Worm (Caenorhabditis elegans): ENCODE results near the gene C17B7.15.
A peak's percentile ranks its signal among the peaks of the same experiment; 100 is the strongest.

C17B7.15 gene

DNA sequence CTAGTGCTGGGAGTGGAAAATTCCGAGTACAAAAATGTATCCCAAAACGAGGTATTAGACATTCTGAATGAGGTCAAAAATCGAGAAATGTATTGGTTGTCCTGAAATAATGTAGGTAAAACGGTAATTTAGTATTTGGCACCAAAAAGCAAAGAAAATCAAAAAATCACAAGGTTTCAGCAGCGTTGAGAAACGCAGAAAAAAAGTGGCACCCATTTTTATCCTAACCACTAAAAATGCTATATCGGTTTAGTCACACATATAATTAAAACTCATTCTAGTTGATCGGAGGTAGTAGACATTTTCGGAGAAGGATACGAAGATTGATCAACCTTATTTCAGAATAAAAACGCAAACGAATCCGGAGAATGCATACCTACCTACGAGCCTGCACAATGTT is 22.7 kb downstream of the C17B7.15 start, which contains the start of gene srx-121:
TSS of gene srx-121 (minus strand) at position 101 of the 400 bp plus-strand sequence.
- TF ChIP-seq ZK546.5 (tag; optimal IDR thresholded peaks at IDR 0.05): no peak
- TF ChIP-seq elt-1 (tag; optimal IDR thresholded peaks at IDR 0.05): no peak
- no peak for TF ChIP-seq ceh-82 (tag; optimal IDR thresholded peaks at IDR 0.05)
- no peak for TF ChIP-seq egl-5 (tag; optimal IDR thresholded peaks at IDR 0.05)
- no peak for TF ChIP-seq ztf-4 (tag; optimal IDR thresholded peaks at IDR 0.05)
- no peak for TF ChIP-seq elt-3 (tag; optimal IDR thresholded peaks at IDR 0.05)
- TF ChIP-seq egl-27 (tag; optimal IDR thresholded peaks at IDR 0.05): no peak
- TF ChIP-seq mml-1 (tag; optimal IDR thresholded peaks at IDR 0.05): no peak
- no peak for TF ChIP-seq tbx-2 (tag; optimal IDR thresholded peaks at IDR 0.05)
- no peak for TF ChIP-seq nhr-28 (tag; optimal IDR thresholded peaks at IDR 0.05)
- TF ChIP-seq hmg-11 (tag; optimal IDR thresholded peaks at IDR 0.05): no peak
- no peak for TF ChIP-seq eor-1 (tag; optimal IDR thresholded peaks at IDR 0.05)
- no peak for TF ChIP-seq R02D3.7 (tag; optimal IDR thresholded peaks at IDR 0.05)
- TF ChIP-seq lin-39 (tag; optimal IDR thresholded peaks at IDR 0.05): no peak

ce11 chrV:3376973-3377372 is 27.0 kb downstream of the C17B7.15 start, which contains the start of gene srbc-2:
TSS of gene srbc-2 (minus strand) at chrV:3377073.
- TF ChIP-seq fkh-10 (GFP tag; optimal IDR thresholded peaks at IDR 0.05) (no peak), eor-1 (tag; optimal IDR thresholded peaks at IDR 0.05) (no peak), nhr-23 (tag; optimal IDR thresholded peaks at IDR 0.05) (no peak), nhr-25 (tag; optimal IDR thresholded peaks at IDR 0.05) (no peak), tbx-2 (tag; optimal IDR thresholded peaks at IDR 0.05) (no peak), mml-1 (tag; optimal IDR thresholded peaks at IDR 0.05) (no peak), fos-1 (tag; optimal IDR thresholded peaks at IDR 0.05) (no peak), daf-12 (tag; optimal IDR thresholded peaks at IDR 0.05) (no peak), nhr-28 (tag; optimal IDR thresholded peaks at IDR 0.05) (no peak), lin-39 (tag; optimal IDR thresholded peaks at IDR 0.05) (no peak), fkh-2 (tag; optimal IDR thresholded peaks at IDR 0.05) (no peak), ceh-82 (tag; optimal IDR thresholded peaks at IDR 0.05) (no peak), aly-2 (tag; optimal IDR thresholded peaks at IDR 0.05) (no peak), elt-3 (tag; optimal IDR thresholded peaks at IDR 0.05) (no peak), nhr-67 (tag; optimal IDR thresholded peaks at IDR 0.05) (no peak), snpc-4 (tag; optimal IDR thresholded peaks at IDR 0.05) (no peak), nhr-237 (tag; optimal IDR thresholded peaks at IDR 0.05) (no peak), jun-1 (tag; optimal IDR thresholded peaks at IDR 0.05) (no peak), nhr-77 (tag; optimal IDR thresholded peaks at IDR 0.05) (no peak)

DNA sequence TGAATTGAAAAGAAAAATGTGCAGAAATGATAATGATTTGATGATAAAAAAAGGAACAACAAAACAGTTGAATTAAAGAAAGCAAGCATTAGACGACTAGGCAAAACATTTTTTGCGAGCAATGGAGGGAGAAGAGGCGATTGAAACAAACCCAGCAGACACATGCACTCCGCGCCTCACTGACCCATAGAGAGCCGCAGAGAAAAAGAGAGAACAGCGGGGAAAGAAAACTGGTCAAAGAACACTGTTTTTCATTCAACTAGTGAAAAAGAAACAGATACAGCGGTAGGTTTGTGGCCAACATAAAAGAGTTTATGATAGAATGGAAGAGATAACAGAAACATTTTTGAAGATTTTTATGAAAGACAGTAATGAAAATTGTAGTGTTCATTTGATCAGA is 38.3 kb downstream of the C17B7.15 start:
- TF ChIP-seq nhr-12 (tag; optimal IDR thresholded peaks at IDR 0.05) (no peak), lsy-12 (tag; optimal IDR thresholded peaks at IDR 0.05) (no peak), nfya-1 (tag; optimal IDR thresholded peaks at IDR 0.05; ENCODE audit: insufficient read depth) (no peak), elt-2 (tag; optimal IDR thresholded peaks at IDR 0.05) (peak; percentile 64), nhr-23 (tag; optimal IDR thresholded peaks at IDR 0.05) (peak; percentile 31), sea-2 (GFP tag; optimal IDR thresholded peaks at IDR 0.05) (no peak), mdl-1 (tag; optimal IDR thresholded peaks at IDR 0.05) (no peak), lin-15B (tag; optimal IDR thresholded peaks at IDR 0.05) (no peak), nhr-67 (tag; optimal IDR thresholded peaks at IDR 0.05) (no peak), ceh-28 (tag; optimal IDR thresholded peaks at IDR 0.05) (peak; percentile 36), unc-39 (tag; optimal IDR thresholded peaks at IDR 0.05) (no peak), pqm-1 (tag; optimal IDR thresholded peaks at IDR 0.05) (peak; percentile 62), hmg-11 (tag; optimal IDR thresholded peaks at IDR 0.05) (no peak), lin-39 (tag; optimal IDR thresholded peaks at IDR 0.05) (peak; percentile 3), jun-1 (tag; optimal IDR thresholded peaks at IDR 0.05) (peak; percentile 17)

- TF ChIP-seq fos-1 (tag; optimal IDR thresholded peaks at IDR 0.05): no peak
- TF ChIP-seq ztf-4 (tag; optimal IDR thresholded peaks at IDR 0.05): no peak
- no peak for TF ChIP-seq ZK546.5 (tag; optimal IDR thresholded peaks at IDR 0.05)
- TF ChIP-seq zag-1 (tag; optimal IDR thresholded peaks at IDR 0.05): no peak
- no peak for TF ChIP-seq nhr-67 (tag; optimal IDR thresholded peaks at IDR 0.05)
- no peak for TF ChIP-seq egl-27 (tag; optimal IDR thresholded peaks at IDR 0.05)
- TF ChIP-seq mml-1 (tag; optimal IDR thresholded peaks at IDR 0.05): no peak
- TF ChIP-seq mdl-1 (tag; optimal IDR thresholded peaks at IDR 0.05): peak; percentile 57
- no peak for TF ChIP-seq nhr-12 (tag; optimal IDR thresholded peaks at IDR 0.05)
- no peak for TF ChIP-seq aly-2 (tag; optimal IDR thresholded peaks at IDR 0.05)
- TF ChIP-seq snpc-4 (tag; optimal IDR thresholded peaks at IDR 0.05): peak; percentile 69
- peak; percentile 67 for TF ChIP-seq lin-15B (tag; optimal IDR thresholded peaks at IDR 0.05)
- peak; percentile 98 for TF ChIP-seq nhr-25 (tag; optimal IDR thresholded peaks at IDR 0.05)
- TF ChIP-seq ceh-82 (tag; optimal IDR thresholded peaks at IDR 0.05): no peak
- TF ChIP-seq jun-1 (tag; optimal IDR thresholded peaks at IDR 0.05): peak; percentile 82
- peak; percentile 64 for TF ChIP-seq elt-1 (tag; optimal IDR thresholded peaks at IDR 0.05)
- TF ChIP-seq nhr-11 (tag; optimal IDR thresholded peaks at IDR 0.05): peak; percentile 66
- no peak for TF ChIP-seq ceh-9 (tag; optimal IDR thresholded peaks at IDR 0.05)
- no peak for TF ChIP-seq daf-12 (tag; optimal IDR thresholded peaks at IDR 0.05)
- TF ChIP-seq ama-1 (optimal IDR thresholded peaks at IDR 0.05): no peak
- TF ChIP-seq skn-1 (tag; optimal IDR thresholded peaks at IDR 0.05): no peak
- TF ChIP-seq nfya-1 (tag; optimal IDR thresholded peaks at IDR 0.05; ENCODE audit: insufficient read depth): peak; percentile 85
- TF ChIP-seq nhr-76 (tag; optimal IDR thresholded peaks at IDR 0.05): peak; percentile 29
- TF ChIP-seq tbx-2 (tag; optimal IDR thresholded peaks at IDR 0.05): peak; percentile 61
- TF ChIP-seq nhr-23 (tag; optimal IDR thresholded peaks at IDR 0.05): peak; percentile 95
- TF ChIP-seq unc-62 (GFP tag; optimal IDR thresholded peaks at IDR 0.05): peak; percentile 26
- TF ChIP-seq ceh-16 (tag; optimal IDR thresholded peaks at IDR 0.05): no peak
- no peak for TF ChIP-seq nhr-237 (tag; optimal IDR thresholded peaks at IDR 0.05)
- peak; percentile 31 for TF ChIP-seq ceh-28 (tag; optimal IDR thresholded peaks at IDR 0.05)
- TF ChIP-seq elt-2 (tag; optimal IDR thresholded peaks at IDR 0.05): peak; percentile 52
- no peak for TF ChIP-seq fkh-10 (GFP tag; optimal IDR thresholded peaks at IDR 0.05)
- no peak for TF ChIP-seq nhr-77 (tag; optimal IDR thresholded peaks at IDR 0.05)
- TF ChIP-seq sea-2 (GFP tag; optimal IDR thresholded peaks at IDR 0.05): no peak
Measured at ce11 chrV:3391005-3391404, 41.0 kb downstream of the C17B7.15 start.

All from whole organism, L3 larva.